Worm (Caenorhabditis elegans) whole organism, L1 larva: ENCODE data around the gene nhr-146.

Source experiments
- alr-1 ChIP-seq: fragments of 200-800 bp; sonication (Bioruptor generic); optimal IDR thresholded peaks from 2 replicates; lab custom pipeline; 2018; ENCODE audit warnings: borderline replicate concordance, mild to moderate bottlenecking, missing genetic modification characterization, missing compliant biosample characterization
- aly-2 ChIP-seq: fragments of 150-350 bp; optimal IDR thresholded peaks from 2 replicates; lab custom pipeline; 2014; ENCODE audit warnings: missing biosample characterization, missing genetic modification characterization
- ces-1 ChIP-seq: fragments of 150-350 bp; optimal IDR thresholded peaks from 2 replicates; lab custom pipeline; 2014; ENCODE audit warnings: missing biosample characterization, missing genetic modification reagents, missing genetic modification characterization
- dpl-1 ChIP-seq, 3 experiments: fragments of 150-350 bp in 2 of 3; sonication (generic microtip) in 1 of 3; optimal IDR thresholded peaks; 2 replicates each; lab custom pipeline; 2014 to 2017; ENCODE audit warnings: missing biosample characterization in 3 of 3, missing genetic modification characterization in 3 of 3, missing genetic modification reagents in 3 of 3
- elt-2 ChIP-seq: sonication (generic microtip); optimal IDR thresholded peaks from 2 replicates; lab custom pipeline; 2016; ENCODE audit warnings: missing genetic modification characterization, mild to moderate bottlenecking, inconsistent platforms, missing compliant biosample characterization, missing genetic modification reagents
- isw-1 ChIP-seq: fragments of 200-800 bp; sonication (Bioruptor generic); IDR thresholded peaks from 2 replicates; pipeline ENCODE4 v1.3.6; 2022; ENCODE audit warnings: missing genetic modification characterization, missing compliant biosample characterization
- lin-15B ChIP-seq: fragments of 150-350 bp; sonication (generic microtip); optimal IDR thresholded peaks from 3 replicates; lab custom pipeline; 2014; ENCODE audit warnings: missing biosample characterization, missing genetic modification characterization
- mdl-1 ChIP-seq, 2 experiments: fragments of 150-350 bp; optimal IDR thresholded peaks; 2 replicates each; lab custom pipeline; 2014 to 2017; ENCODE audit warnings: missing biosample characterization in 2 of 2, missing genetic modification characterization in 2 of 2, inconsistent platforms in 1 of 2
- nhr-11 ChIP-seq: fragments of 150-350 bp; optimal IDR thresholded peaks from 2 replicates; lab custom pipeline; 2014; ENCODE audit warnings: missing biosample characterization, missing genetic modification characterization
- nhr-20 ChIP-seq: sonication (generic microtip); optimal IDR thresholded peaks from 2 replicates; lab custom pipeline; 2016; ENCODE audit warnings: mild to moderate bottlenecking, missing genetic modification characterization, missing compliant biosample characterization
- nhr-237 ChIP-seq: fragments of 150-350 bp; optimal IDR thresholded peaks from 2 replicates; lab custom pipeline; 2014; ENCODE audit warnings: missing biosample characterization, missing genetic modification characterization
- nhr-77 ChIP-seq: fragments of 150-350 bp; optimal IDR thresholded peaks from 2 replicates; lab custom pipeline; 2014; ENCODE audit warnings: missing biosample characterization, missing genetic modification characterization
- snpc-4 ChIP-seq: fragments of 150-350 bp; optimal IDR thresholded peaks from 2 replicates; lab custom pipeline; 2014; ENCODE audit warnings: missing biosample characterization, missing genetic modification characterization

- no peak for TF ChIP-seq aly-2
- no peak for TF ChIP-seq nhr-11
- TF ChIP-seq nhr-237 (tag; lab: Kevin White, UChicago) = no peak
- no peak for TF ChIP-seq elt-2 (tag; lab: Kevin White, UChicago)
- no peak for TF ChIP-seq snpc-4 (tag; lab: Kevin White, UChicago)
- no peak for TF ChIP-seq ces-1 (GFP tag; lab: Kevin White, UChicago)
- TF ChIP-seq nhr-77 (tag; lab: Kevin White, UChicago) = no peak
- TF ChIP-seq dpl-1 (GFP tag; optimal IDR thresholded peaks at IDR 0.05; lab: Kevin White, UChicago) = no peak
- TF ChIP-seq alr-1 (tag; lab: Kevin White, UChicago) = no peak
- TF ChIP-seq lin-15B (tag; lab: Kevin White, UChicago) = no peak
- no peak for TF ChIP-seq nhr-20
- TF ChIP-seq mdl-1 (tag; optimal IDR thresholded peaks at IDR 0.05; lab: Kevin White, UChicago) = no peak
- TF ChIP-seq isw-1 (GFP tag; lab: Robert Waterston, UW) = no peak
Observed at ce11 chrIV:1662872-1663271, 36.3 kb downstream of the nhr-146 start.
